Worm (Caenorhabditis elegans) whole organism, young adult: ENCODE data around the gene F26C11.4.

Source experiments
- F22D6.2 ChIP-seq: sonication (generic microtip); optimal IDR thresholded peaks from 2 replicates; lab custom pipeline; 2016; ENCODE audit warnings: mild to moderate bottlenecking, missing genetic modification characterization, missing compliant biosample characterization
- F52B5.7 ChIP-seq: sonication (generic microtip); optimal IDR thresholded peaks from 2 replicates; lab custom pipeline; 2016; ENCODE audit warnings: mild to moderate bottlenecking, missing genetic modification characterization, missing compliant biosample characterization
- F55B11.4 ChIP-seq: sonication (generic microtip); optimal IDR thresholded peaks from 2 replicates; lab custom pipeline; 2016; ENCODE audit warnings: missing compliant biosample characterization, missing genetic modification characterization, borderline replicate concordance; ENCODE audit not compliant: insufficient read depth
- K11D2.4 ChIP-seq: fragments of 200-800 bp; sonication (Bioruptor generic); IDR thresholded peaks from 2 replicates; pipeline ENCODE4 v1.3.6; 2022; ENCODE audit warnings: missing genetic modification reagents, missing genetic modification characterization, missing compliant biosample characterization
- T07F8.4 ChIP-seq: sonication (generic microtip); optimal IDR thresholded peaks from 2 replicates; lab custom pipeline; 2016; ENCODE audit warnings: mild to moderate bottlenecking, missing genetic modification characterization, moderate library complexity, missing compliant biosample characterization
- Y53G8AR.9 ChIP-seq: fragments of 200-800 bp; sonication (Bioruptor generic); conservative IDR thresholded peaks from 2 replicates; pipeline ENCODE4 v1.3.6; 2022; ENCODE audit warnings: missing genetic modification reagents, missing genetic modification characterization, missing compliant biosample characterization
- Y56A3A.18 ChIP-seq: fragments of 200-800 bp; sonication (Bioruptor generic); IDR thresholded peaks from 2 replicates; pipeline ENCODE4 v1.3.6; 2022; ENCODE audit warnings: missing genetic modification reagents, missing genetic modification characterization, missing compliant biosample characterization
- akir-1 ChIP-seq: fragments of 200-800 bp; sonication (Bioruptor generic); optimal IDR thresholded peaks from 2 replicates; lab custom pipeline; 2018; ENCODE audit warnings: mild to moderate bottlenecking, missing genetic modification characterization, moderate library complexity, missing compliant biosample characterization
- ama-1 ChIP-seq, 3 experiments: fragments of 150-350 bp in 1 of 3; sonication (generic microtip) in 2 of 3; optimal IDR thresholded peaks; 2 replicates each; lab custom pipeline; 2014 to 2018; ENCODE audit warnings: missing biosample characterization in 2 of 3, missing genetic modification characterization in 2 of 3, missing genetic modification reagents in 2 of 3
- aptf-3 ChIP-seq: fragments of 200-800 bp; sonication (Bioruptor generic); IDR thresholded peaks from 2 replicates; pipeline ENCODE4 v1.3.6; 2022; ENCODE audit warnings: missing genetic modification characterization, missing compliant biosample characterization
- cebp-2 ChIP-seq: fragments of 200-800 bp; sonication (Bioruptor generic); IDR thresholded peaks from 2 replicates; pipeline ENCODE4 v1.3.6; 2022; ENCODE audit warnings: missing genetic modification characterization, missing compliant biosample characterization
- ceh-100 ChIP-seq: fragments of 200-800 bp; sonication (Bioruptor generic); IDR thresholded peaks from 2 replicates; pipeline ENCODE4 v1.3.6; 2022; ENCODE audit warnings: missing genetic modification reagents, missing genetic modification characterization, missing compliant biosample characterization
- ceh-27 ChIP-seq: fragments of 200-800 bp; sonication (Bioruptor generic); optimal IDR thresholded peaks from 2 replicates; lab custom pipeline; 2018; ENCODE audit warnings: mild to moderate bottlenecking, missing genetic modification characterization, moderate library complexity, missing compliant biosample characterization
- chd-7 ChIP-seq: sonication (generic microtip); optimal IDR thresholded peaks from 2 replicates; lab custom pipeline; 2016; ENCODE audit warnings: mild to moderate bottlenecking, missing genetic modification characterization, moderate library complexity, missing compliant biosample characterization
- dox-1 ChIP-seq: fragments of 200-800 bp; sonication (Bioruptor generic); IDR thresholded peaks from 2 replicates; pipeline ENCODE4 v1.3.6; 2022; ENCODE audit warnings: missing genetic modification reagents, missing genetic modification characterization, missing compliant biosample characterization
- ekl-4 ChIP-seq: fragments of 200-800 bp; sonication (Bioruptor generic); IDR thresholded peaks from 2 replicates; pipeline ENCODE4 v1.3.6; 2022; ENCODE audit warnings: missing genetic modification reagents, missing genetic modification characterization, missing compliant biosample characterization
- gei-17 ChIP-seq: fragments of 200-800 bp; sonication (Bioruptor generic); optimal IDR thresholded peaks from 2 replicates; lab custom pipeline; 2018; ENCODE audit warnings: mild to moderate bottlenecking, missing genetic modification characterization, missing compliant biosample characterization
- hmg-20 ChIP-seq: fragments of 200-800 bp; sonication (Bioruptor generic); IDR thresholded peaks from 2 replicates; pipeline ENCODE4 v1.3.6; 2022; ENCODE audit warnings: missing genetic modification reagents, missing genetic modification characterization, missing compliant biosample characterization
- let-526 ChIP-seq: fragments of 200-800 bp; sonication (Bioruptor generic); IDR thresholded peaks from 2 replicates; pipeline ENCODE4 v1.3.6; 2022; ENCODE audit warnings: missing genetic modification reagents, missing genetic modification characterization, missing compliant biosample characterization
- let-607 ChIP-seq, 2 experiments: fragments of 200-800 bp in 1 of 2; sonication (Bioruptor generic) in 1 of 2; sonication (generic microtip) in 1 of 2; optimal IDR thresholded peaks; 2 replicates each; lab custom pipeline; 2016 to 2018; ENCODE audit warnings: mild to moderate bottlenecking in 2 of 2, missing compliant biosample characterization in 2 of 2, missing genetic modification characterization in 2 of 2, moderate library complexity in 2 of 2, missing genotype in 1 of 2
- lir-1 ChIP-seq: fragments of 200-800 bp; sonication (Bioruptor generic); conservative IDR thresholded peaks from 2 replicates; pipeline ENCODE4 v1.3.6; 2022; ENCODE audit warnings: missing genetic modification reagents, missing genetic modification characterization, missing compliant biosample characterization
- lsl-1 ChIP-seq: fragments of 200-800 bp; sonication (Bioruptor generic); optimal IDR thresholded peaks from 2 replicates; lab custom pipeline; 2018; ENCODE audit warnings: mild to moderate bottlenecking, missing genetic modification characterization, moderate library complexity, missing compliant biosample characterization
- madf-3 ChIP-seq: fragments of 200-800 bp; sonication (Bioruptor generic); IDR thresholded peaks from 2 replicates; pipeline ENCODE4 v1.3.6; 2022; ENCODE audit warnings: missing genetic modification reagents, missing genetic modification characterization, missing compliant biosample characterization
- madf-8 ChIP-seq: fragments of 200-800 bp; sonication (Bioruptor generic); conservative IDR thresholded peaks from 2 replicates; pipeline ENCODE4 v1.3.6; 2022; ENCODE audit warnings: missing genetic modification reagents, missing genetic modification characterization, missing compliant biosample characterization
- mcd-1 ChIP-seq: fragments of 200-800 bp; sonication (Bioruptor generic); IDR thresholded peaks from 2 replicates; pipeline ENCODE4 v1.3.6; 2022; ENCODE audit warnings: missing genetic modification reagents, missing genetic modification characterization, missing compliant biosample characterization
- mxl-1 ChIP-seq: sonication (generic microtip); optimal IDR thresholded peaks from 2 replicates; lab custom pipeline; 2016; ENCODE audit warnings: missing genetic modification characterization, missing compliant biosample characterization
- nfyb-1 ChIP-seq: fragments of 200-800 bp; sonication (Bioruptor generic); IDR thresholded peaks from 2 replicates; pipeline ENCODE4 v1.3.6; 2022; ENCODE audit warnings: missing genetic modification reagents, missing genetic modification characterization, missing compliant biosample characterization
- nhr-80 ChIP-seq: sonication (generic microtip); optimal IDR thresholded peaks from 2 replicates; lab custom pipeline; 2016; ENCODE audit warnings: missing genetic modification characterization, missing compliant biosample characterization
- pbrm-1 ChIP-seq: fragments of 200-800 bp; sonication (Bioruptor generic); IDR thresholded peaks from 2 replicates; pipeline ENCODE4 v1.3.6; 2022; ENCODE audit warnings: missing genetic modification reagents, missing genetic modification characterization, missing compliant biosample characterization
- repo-1 ChIP-seq: sonication (generic microtip); optimal IDR thresholded peaks from 2 replicates; lab custom pipeline; 2017; ENCODE audit warnings: mild to moderate bottlenecking, missing genetic modification characterization, missing compliant biosample characterization
- rpc-1 ChIP-seq, 2 experiments: fragments of 150-350 bp in 1 of 2; sonication (generic microtip) in 1 of 2; optimal IDR thresholded peaks; 2 replicates each; lab custom pipeline; 2014 to 2018; ENCODE audit warnings: missing biosample characterization in 1 of 2, missing genetic modification characterization in 1 of 2, missing genetic modification reagents in 1 of 2, missing genotype in 1 of 2
- sdz-38 ChIP-seq: sonication (generic microtip); optimal IDR thresholded peaks from 2 replicates; lab custom pipeline; 2016; ENCODE audit warnings: missing genotype, missing genetic modification characterization, missing compliant biosample characterization
- sea-2 ChIP-seq: fragments of 200-800 bp; sonication (Bioruptor generic); IDR thresholded peaks from 2 replicates; pipeline ENCODE4 v1.3.6; 2022; ENCODE audit warnings: missing genetic modification characterization, missing compliant biosample characterization
- somi-1 ChIP-seq: fragments of 200-800 bp; sonication (Bioruptor generic); optimal IDR thresholded peaks from 2 replicates; lab custom pipeline; 2018; ENCODE audit warnings: mild to moderate bottlenecking, missing genetic modification characterization, missing compliant biosample characterization
- unc-62 ChIP-seq: fragments of 150-350 bp; optimal IDR thresholded peaks from 2 replicates; lab custom pipeline; 2014; ENCODE audit warnings: missing biosample characterization, missing genetic modification reagents, missing genetic modification characterization
- xnd-1 ChIP-seq: sonication (generic microtip); optimal IDR thresholded peaks from 2 replicates; lab custom pipeline; 2016; ENCODE audit warnings: missing genotype, missing genetic modification reagents, missing genetic modification characterization, missing compliant biosample characterization
- zim-3 ChIP-seq: sonication (generic microtip); optimal IDR thresholded peaks from 2 replicates; lab custom pipeline; 2017; ENCODE audit warnings: mild to moderate bottlenecking, missing genetic modification characterization, moderate library complexity, missing compliant biosample characterization
- ztf-6 ChIP-seq: fragments of 200-800 bp; sonication (Bioruptor generic); IDR thresholded peaks from 2 replicates; pipeline ENCODE4 v1.3.6; 2022; ENCODE audit warnings: missing genetic modification reagents, missing genetic modification characterization, missing compliant biosample characterization

F26C11.4 gene

ce11 chrII:9937611-9938010 is 21.5 kb upstream of the F26C11.4 start (continued):
- 0 out of 2 replicates have a peak, but pooled peaks have one; percentile 26 for TF ChIP-seq Y53G8AR.9 (GFP tag; lab: Robert Waterston, UW)
- TF ChIP-seq mxl-1 (tag; lab: Kevin White, UChicago), result no peak
- no peak for TF ChIP-seq sdz-38
- TF ChIP-seq nfyb-1 (GFP tag; lab: Robert Waterston, UW), result 0 out of 2 replicates have a peak, but pooled peaks have one; percentile 12

ce11 chrII:9936859-9937258 is 20.8 kb upstream of the F26C11.4 start, which contains the start of gene C05C10.3:
TSS of gene C05C10.3 (minus strand) at chrII:9936893.
- TF ChIP-seq sea-2 (no peak), dox-1 (GFP tag; lab: Robert Waterston, UW) (0 out of 2 replicates have a peak, but pooled peaks have one; percentile 4), somi-1 (GFP tag; lab: Kevin White, UChicago) (no peak), ekl-4 (GFP tag; lab: Robert Waterston, UW) (0 out of 2 replicates have a peak, but pooled peaks have one; percentile 48), F55B11.4 (tag; lab: Kevin White, UChicago) (no peak), nhr-80 (tag; lab: Kevin White, UChicago) (no peak)

ce11 chrII:9935664-9936063 is 19.6 kb upstream of the F26C11.4 start:
- TF ChIP-seq rpc-1 (optimal IDR thresholded peaks at IDR 0.05; lab: Kevin White, UChicago), result no peak
- TF ChIP-seq rpc-1 (tag; optimal IDR thresholded peaks at IDR 0.05; lab: Kevin White, UChicago), result no peak
- TF ChIP-seq ama-1 (optimal IDR thresholded peaks at IDR 0.05; lab: Kevin White, UChicago), result peak; percentile 4
- TF ChIP-seq ama-1 (GFP tag; optimal IDR thresholded peaks at IDR 0.05; lab: Kevin White, UChicago), result no peak

ce11 chrII:9935044-9935599 is 19.0 kb upstream of the F26C11.4 start:
- TF ChIP-seq rpc-1 (optimal IDR thresholded peaks at IDR 0.05; lab: Kevin White, UChicago), result no peak
- no peak for TF ChIP-seq rpc-1 (tag; optimal IDR thresholded peaks at IDR 0.05; lab: Kevin White, UChicago)
- TF ChIP-seq nfyb-1 (GFP tag; lab: Robert Waterston, UW), result 0 out of 2 replicates have a peak, but pooled peaks have one; percentile 11
- no peak for TF ChIP-seq akir-1 (GFP tag; lab: Kevin White, UChicago)
- TF ChIP-seq nhr-80 (tag; lab: Kevin White, UChicago), result peak; percentile 6
- TF ChIP-seq gei-17 (GFP tag; lab: Kevin White, UChicago), result no peak

- no peak for TF ChIP-seq somi-1 (GFP tag; lab: Kevin White, UChicago)
- no peak for TF ChIP-seq ceh-100 (GFP tag; lab: Robert Waterston, UW)
- TF ChIP-seq ztf-6 (GFP tag; lab: Robert Waterston, UW), result no peak
- TF ChIP-seq T07F8.4 (tag; lab: Kevin White, UChicago), result no peak
- TF ChIP-seq mcd-1 (GFP tag; lab: Robert Waterston, UW), result 0 out of 2 replicates have a peak, but pooled peaks have one; percentile 28
- TF ChIP-seq unc-62 (GFP tag; lab: Kevin White, UChicago), result no peak
- TF ChIP-seq let-607 (tag; optimal IDR thresholded peaks at IDR 0.05; lab: Kevin White, UChicago), result peak in 1 of 2 experiments; percentile 16
- TF ChIP-seq repo-1 (tag; lab: Kevin White, UChicago), result no peak
- peak; percentile 42 for TF ChIP-seq F52B5.7 (tag; lab: Kevin White, UChicago)
- no peak for TF ChIP-seq let-526
- TF ChIP-seq chd-7 (tag; lab: Kevin White, UChicago), result peak; percentile 63
- no peak for TF ChIP-seq madf-8 (GFP tag; lab: Robert Waterston, UW)
- no peak for TF ChIP-seq lir-1 (GFP tag; lab: Robert Waterston, UW)
- TF ChIP-seq F55B11.4 (tag; lab: Kevin White, UChicago), result no peak
- TF ChIP-seq madf-3 (GFP tag; lab: Robert Waterston, UW), result peak; percentile 71; the same call in 1 of the 2 replicates
- TF ChIP-seq hmg-20, result no peak
- TF ChIP-seq Y53G8AR.9 (GFP tag; lab: Robert Waterston, UW), result 0 out of 2 replicates have a peak, but pooled peaks have one; percentile 10
- no peak for TF ChIP-seq F22D6.2 (tag; lab: Kevin White, UChicago)
- peak; percentile 69; the same call in 1 of the 2 replicates for TF ChIP-seq aptf-3 (GFP tag; lab: Robert Waterston, UW)
- TF ChIP-seq Y56A3A.18 (GFP tag; lab: Robert Waterston, UW), result peak; percentile 70; the same call in 1 of the 2 replicates
- no peak for TF ChIP-seq K11D2.4 (GFP tag; lab: Robert Waterston, UW)
- TF ChIP-seq cebp-2 (GFP tag; lab: Robert Waterston, UW), result peak; percentile 72; the same call in 1 of the 2 replicates
- no peak for TF ChIP-seq sea-2
- no peak for TF ChIP-seq xnd-1 (tag; lab: Kevin White, UChicago)
- peak; percentile 49 for TF ChIP-seq zim-3 (tag; lab: Kevin White, UChicago)
- no peak for TF ChIP-seq lsl-1 (GFP tag; lab: Kevin White, UChicago)
- no peak for TF ChIP-seq ceh-27 (GFP tag; lab: Kevin White, UChicago)
- no peak for TF ChIP-seq pbrm-1 (GFP tag; lab: Robert Waterston, UW)
Observed at ce11 chrII:9934570-9934969, 18.5 kb upstream of the F26C11.4 start.
